Worm (Caenorhabditis elegans): ENCODE data around the gene nhr-26.
A peak's percentile ranks its signal among the peaks of the same experiment; 100 is the strongest.

The nhr-26 gene

ce11 chrX:12700456-12700855 is at the start of gene nhr-26:
TSS of gene nhr-26 (minus strand) at chrX:12700465.
- TF ChIP-seq unc-39 (tag; optimal IDR thresholded peaks at IDR 0.05) (no peak), aly-2 (tag; optimal IDR thresholded peaks at IDR 0.05) (no peak), nhr-76 (tag; optimal IDR thresholded peaks at IDR 0.05) (no peak), pqm-1 (tag; optimal IDR thresholded peaks at IDR 0.05) (no peak), zag-1 (tag; optimal IDR thresholded peaks at IDR 0.05) (no peak), nhr-25 (tag; optimal IDR thresholded peaks at IDR 0.05) (no peak), nhr-67 (tag; optimal IDR thresholded peaks at IDR 0.05) (no peak), ama-1 (optimal IDR thresholded peaks at IDR 0.05) (no peak)

DNA sequence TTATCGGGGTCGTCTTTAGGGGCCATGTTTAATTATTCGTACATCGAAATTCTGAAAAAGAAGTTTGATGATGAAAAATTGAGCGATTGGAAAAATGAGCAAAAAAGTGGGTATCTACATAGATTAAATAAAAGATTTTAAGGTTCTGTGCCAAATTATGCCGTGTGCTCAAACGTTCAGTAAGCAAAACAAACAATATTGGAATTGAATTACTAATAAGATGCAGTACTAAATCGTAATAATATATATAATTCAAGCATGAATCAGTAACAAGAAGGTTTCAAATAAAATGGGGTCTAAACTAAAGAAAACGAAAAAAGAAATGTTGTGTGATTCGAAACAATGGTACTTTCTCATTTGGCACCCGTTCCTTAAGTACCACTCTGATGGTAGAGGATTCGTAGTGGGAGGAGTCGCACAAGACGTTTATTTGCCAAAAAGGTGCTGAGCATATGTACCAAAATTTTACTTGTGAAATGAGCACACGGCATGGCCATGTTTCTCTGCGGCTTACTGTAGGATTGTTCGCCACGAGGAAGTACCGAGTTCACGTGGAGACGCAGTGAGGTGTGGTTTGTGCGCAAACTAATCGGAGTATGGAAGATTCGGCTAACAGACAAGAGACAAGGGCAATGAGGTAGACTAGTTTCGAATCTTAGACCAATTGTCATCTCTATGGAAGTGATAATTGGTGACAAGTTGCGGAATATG is 49.4 kb upstream of the nhr-26 start, which contains the start of gene pgp-14:
Gene pgp-14, minus strand, starts transcription at position 51 of the 711 bp plus-strand sequence.
- TF ChIP-seq jun-1 (tag; optimal IDR thresholded peaks at IDR 0.05), result no peak
- peak; percentile 62 for TF ChIP-seq pha-4 (tag; optimal IDR thresholded peaks at IDR 0.05)

ce11 chrX:12738454-12738853 is 38.2 kb upstream of the nhr-26 start, which contains the start of gene pgp-13:
TSS of gene pgp-13 (plus strand) at chrX:12738754.
- TF ChIP-seq nhr-12 (tag; optimal IDR thresholded peaks at IDR 0.05) (no peak), ztf-11 (tag; optimal IDR thresholded peaks at IDR 0.05) (no peak), zag-1 (tag; optimal IDR thresholded peaks at IDR 0.05) (no peak), nhr-77 (tag; optimal IDR thresholded peaks at IDR 0.05) (no peak)

ce11 chrX:12731188-12731857 is 31.1 kb upstream of the nhr-26 start, which contains the start of gene pgp-12:
TSS of gene pgp-12 (plus strand) at chrX:12731807.
- peak; percentile 51 for TF ChIP-seq pqm-1 (tag; optimal IDR thresholded peaks at IDR 0.05)
- TF ChIP-seq nhr-67 (tag; optimal IDR thresholded peaks at IDR 0.05), result no peak
- TF ChIP-seq snpc-4 (tag; optimal IDR thresholded peaks at IDR 0.05), result no peak
- peak; percentile 49 for TF ChIP-seq elt-2 (tag; optimal IDR thresholded peaks at IDR 0.05)
- TF ChIP-seq tbx-2 (tag; optimal IDR thresholded peaks at IDR 0.05), result no peak

DNA sequence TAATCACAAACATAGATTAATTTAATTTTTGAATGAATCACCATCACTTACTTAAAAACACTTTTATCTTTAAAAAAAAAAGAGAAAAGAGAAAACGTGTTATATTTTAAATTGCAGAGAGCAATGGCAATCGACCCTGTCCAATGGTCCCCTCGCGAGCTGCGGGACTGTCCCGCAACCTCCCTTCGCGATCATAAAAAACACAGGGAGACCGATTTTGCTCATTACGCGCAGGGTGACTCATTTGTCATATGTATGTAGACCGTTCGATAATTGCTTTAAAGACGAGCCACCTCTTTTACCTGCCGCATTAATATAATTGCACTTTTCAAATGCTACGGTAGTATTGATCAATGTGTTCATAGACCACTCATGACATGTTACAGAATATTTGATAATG is 29.8 kb upstream of the nhr-26 start:
- TF ChIP-seq nhr-237 (tag; optimal IDR thresholded peaks at IDR 0.05) (no peak), nhr-43 (tag; optimal IDR thresholded peaks at IDR 0.05; ENCODE audit: poor library complexity, severe bottlenecking) (no peak), R02D3.7 (tag; optimal IDR thresholded peaks at IDR 0.05) (no peak), sea-2 (GFP tag; optimal IDR thresholded peaks at IDR 0.05) (no peak), nhr-76 (tag; optimal IDR thresholded peaks at IDR 0.05) (no peak), fos-1 (tag; optimal IDR thresholded peaks at IDR 0.05) (no peak), hmg-11 (tag; optimal IDR thresholded peaks at IDR 0.05) (no peak), nfya-1 (tag; optimal IDR thresholded peaks at IDR 0.05; ENCODE audit: insufficient read depth) (no peak), ztf-11 (tag; optimal IDR thresholded peaks at IDR 0.05) (no peak), nhr-11 (tag; optimal IDR thresholded peaks at IDR 0.05) (no peak), ceh-28 (tag; optimal IDR thresholded peaks at IDR 0.05) (no peak)

DNA sequence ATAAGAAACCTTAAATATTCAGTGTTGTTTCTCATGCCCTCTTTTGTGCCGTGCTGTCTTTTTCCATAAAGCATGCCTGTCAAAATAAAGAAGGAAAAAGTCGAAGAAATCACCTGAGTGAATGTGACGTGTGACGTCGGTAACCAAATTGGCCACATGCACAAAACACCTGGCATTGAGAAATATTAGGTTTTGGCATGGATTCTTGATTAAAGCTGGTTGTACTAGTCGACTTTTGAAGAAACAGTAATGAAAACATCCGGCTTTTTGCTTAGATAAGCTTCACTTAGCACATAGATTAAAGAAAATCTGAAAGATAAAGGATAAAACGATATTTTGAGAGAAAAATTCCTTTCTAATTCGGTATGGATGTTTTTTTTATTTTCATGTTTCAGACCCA is 25.9 kb upstream of the nhr-26 start:
- TF ChIP-seq fos-1 (tag; optimal IDR thresholded peaks at IDR 0.05), result no peak
- no peak for TF ChIP-seq egl-27 (tag; optimal IDR thresholded peaks at IDR 0.05)
- TF ChIP-seq mml-1 (tag; optimal IDR thresholded peaks at IDR 0.05), result no peak
- TF ChIP-seq elt-2 (tag; optimal IDR thresholded peaks at IDR 0.05), result no peak
- no peak for TF ChIP-seq ceh-82 (tag; optimal IDR thresholded peaks at IDR 0.05)
- TF ChIP-seq elt-1 (tag; optimal IDR thresholded peaks at IDR 0.05), result no peak
- TF ChIP-seq ceh-9 (tag; optimal IDR thresholded peaks at IDR 0.05), result no peak
- no peak for TF ChIP-seq ZK546.5 (tag; optimal IDR thresholded peaks at IDR 0.05)
- TF ChIP-seq nhr-25 (tag; optimal IDR thresholded peaks at IDR 0.05), result no peak
- no peak for TF ChIP-seq R02D3.7 (tag; optimal IDR thresholded peaks at IDR 0.05)
- no peak for TF ChIP-seq aly-2 (tag; optimal IDR thresholded peaks at IDR 0.05)
- no peak for TF ChIP-seq ztf-11 (tag; optimal IDR thresholded peaks at IDR 0.05)
- no peak for TF ChIP-seq nhr-67 (tag; optimal IDR thresholded peaks at IDR 0.05)
- TF ChIP-seq nhr-237 (tag; optimal IDR thresholded peaks at IDR 0.05), result no peak

Measured in whole organism, L3 larva.